Worm (Caenorhabditis elegans): ENCODE data around the gene K08D9.2.

The K08D9.2 gene

ce11 chrV:3273156-3273555 is 45.7 kb downstream of the K08D9.2 start, which contains the start of gene T28A11.20:
TSS of gene T28A11.20 (minus strand) at chrV:3273256.
- no peak for TF ChIP-seq W03F9.2 (tag; optimal IDR thresholded peaks at IDR 0.05)
- TF ChIP-seq dao-5 (tag; optimal IDR thresholded peaks at IDR 0.05) = no peak
- TF ChIP-seq him-1 (tag; optimal IDR thresholded peaks at IDR 0.05) = no peak

DNA sequence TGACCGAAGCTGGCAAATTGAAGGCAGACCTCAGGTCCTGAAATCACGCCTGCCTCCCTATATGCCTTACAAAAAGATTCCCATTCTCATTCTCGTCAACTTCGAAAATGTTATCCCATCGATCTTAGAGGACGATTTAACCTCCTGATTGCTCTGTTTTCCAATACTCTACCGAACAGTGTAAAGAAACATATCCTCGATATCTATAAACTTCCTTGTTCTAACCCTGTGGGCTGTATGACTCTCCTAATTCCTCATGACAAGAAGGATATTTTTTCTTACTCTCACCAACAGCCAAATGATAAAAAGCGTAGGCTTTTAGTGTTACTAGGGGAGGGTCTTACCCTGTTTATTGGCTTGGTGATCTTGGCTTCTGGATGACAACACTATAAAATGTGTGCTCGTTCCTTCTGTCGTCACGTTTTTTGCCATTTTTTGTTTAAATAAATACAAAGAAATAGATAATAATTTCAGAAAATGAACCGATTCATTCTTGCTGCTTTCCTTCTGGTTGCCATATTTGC is 46.2 kb downstream of the K08D9.2 start, which contains the start of gene T28A11.4:
TSS of gene T28A11.4 (plus strand) at position 474 of the 524 bp plus-strand sequence.
- TF ChIP-seq W03F9.2 (tag; optimal IDR thresholded peaks at IDR 0.05) (no peak), him-1 (tag; optimal IDR thresholded peaks at IDR 0.05) (no peak), dao-5 (tag; optimal IDR thresholded peaks at IDR 0.05) (no peak)

DNA sequence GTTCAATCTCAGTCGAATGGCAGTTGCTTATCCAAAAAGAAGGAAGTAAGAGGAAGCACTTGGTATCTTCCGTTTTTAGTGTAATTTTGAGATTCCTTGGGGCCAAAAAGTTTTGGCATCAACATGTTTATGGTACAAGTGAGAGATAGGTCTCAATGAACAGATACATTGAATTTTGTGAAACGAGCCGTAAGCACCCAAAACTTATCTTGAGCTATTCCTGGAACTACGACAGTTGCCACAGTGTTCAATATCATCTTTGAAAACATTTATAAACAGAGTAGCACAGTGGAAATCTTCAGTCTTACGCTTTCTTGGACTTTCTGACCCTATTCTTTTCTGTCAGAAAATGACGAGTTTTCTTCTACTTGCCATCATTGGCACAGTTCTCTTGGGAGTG is 47.6 kb downstream of the K08D9.2 start, which contains the start of gene T28A11.3:
TSS of gene T28A11.3 (plus strand) at position 301 of the 400 bp plus-strand sequence.
- TF ChIP-seq W03F9.2 (tag; optimal IDR thresholded peaks at IDR 0.05) (no peak), him-1 (tag; optimal IDR thresholded peaks at IDR 0.05) (no peak), dao-5 (tag; optimal IDR thresholded peaks at IDR 0.05) (no peak)

DNA sequence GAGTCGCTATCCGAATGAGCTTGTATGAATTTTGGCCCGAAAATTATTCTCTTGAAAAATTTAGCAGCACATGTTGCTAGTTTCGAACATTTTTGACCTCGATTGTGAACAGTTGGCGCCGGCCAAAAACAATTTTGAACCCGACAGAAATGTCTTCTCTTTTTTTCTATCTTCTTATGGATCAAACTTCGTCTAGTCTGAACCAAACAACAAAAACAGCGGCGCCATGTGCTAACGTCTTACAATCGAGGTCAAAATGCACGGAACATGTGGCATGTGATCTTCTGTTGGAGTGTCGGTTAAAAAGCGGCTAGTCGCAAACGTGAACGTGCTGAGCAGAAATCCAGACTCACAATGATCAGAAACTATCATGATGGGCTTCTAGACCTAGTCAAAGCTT is 48.7 kb downstream of the K08D9.2 start:
- TF ChIP-seq him-1 (tag; optimal IDR thresholded peaks at IDR 0.05) (no peak), dao-5 (tag; optimal IDR thresholded peaks at IDR 0.05) (no peak), W03F9.2 (tag; optimal IDR thresholded peaks at IDR 0.05) (no peak)

ce11 chrV:3278101-3278639 is 50.7 kb downstream of the K08D9.2 start, which contains the start of gene fbxa-64:
TSS of gene fbxa-64 (minus strand) at chrV:3278151.
- no peak for TF ChIP-seq dao-5 (tag; optimal IDR thresholded peaks at IDR 0.05)
- no peak for TF ChIP-seq him-1 (tag; optimal IDR thresholded peaks at IDR 0.05)
- no peak for TF ChIP-seq W03F9.2 (tag; optimal IDR thresholded peaks at IDR 0.05)

- TF ChIP-seq W03F9.2 (tag; optimal IDR thresholded peaks at IDR 0.05) (no peak), dao-5 (tag; optimal IDR thresholded peaks at IDR 0.05) (no peak), him-1 (tag; optimal IDR thresholded peaks at IDR 0.05) (no peak)
Measured at ce11 chrV:3279138-3279537, 51.7 kb downstream of the K08D9.2 start.

Data from whole organism, L4/young adult.